Worm (Caenorhabditis elegans) whole organism, early embryonic: ENCODE results near the gene col-123.

Experiments
- B0310.2 ChIP-seq: sonication (generic microtip); optimal IDR thresholded peaks from 2 replicates; lab custom pipeline; 2016; ENCODE audit warnings: mild to moderate bottlenecking, missing genetic modification characterization, missing compliant biosample characterization
- F13C5.2 ChIP-seq: sonication (generic microtip); optimal IDR thresholded peaks from 2 replicates; lab custom pipeline; 2017; ENCODE audit warnings: mild to moderate bottlenecking, missing genetic modification characterization, inconsistent platforms, missing compliant biosample characterization
- aly-1 ChIP-seq: sonication (generic microtip); optimal IDR thresholded peaks from 2 replicates; lab custom pipeline; 2016; ENCODE audit warnings: missing genetic modification characterization, missing compliant biosample characterization
- ama-1 ChIP-seq: fragments of 150-350 bp; optimal IDR thresholded peaks from 2 replicates; lab custom pipeline; 2014
- ceh-13 ChIP-seq: fragments of 200-800 bp; sonication (Bioruptor generic); optimal IDR thresholded peaks from 2 replicates; lab custom pipeline; 2018; ENCODE audit warnings: mild to moderate bottlenecking, missing genetic modification characterization, missing compliant biosample characterization
- ceh-36 ChIP-seq: sonication (generic microtip); optimal IDR thresholded peaks from 2 replicates; lab custom pipeline; 2016; ENCODE audit warnings: missing genetic modification characterization, inconsistent platforms, missing compliant biosample characterization
- ets-7 ChIP-seq: sonication (generic microtip); optimal IDR thresholded peaks from 2 replicates; lab custom pipeline; 2016; ENCODE audit warnings: missing genotype, missing genetic modification characterization, missing compliant biosample characterization
- flt-1 ChIP-seq: fragments of 200-800 bp; sonication (Bioruptor generic); IDR thresholded peaks from 2 replicates; pipeline ENCODE4 v1.3.6; 2022; ENCODE audit warnings: missing genetic modification characterization, missing compliant biosample characterization
- hmbx-1 ChIP-seq: sonication (generic microtip); optimal IDR thresholded peaks from 2 replicates; lab custom pipeline; 2016; ENCODE audit warnings: mild to moderate bottlenecking, missing genetic modification characterization, missing compliant biosample characterization
- hmg-4 ChIP-seq: fragments of 200-800 bp; sonication (Bioruptor generic); optimal IDR thresholded peaks from 2 replicates; lab custom pipeline; 2018; ENCODE audit warnings: mild to moderate bottlenecking, missing genetic modification characterization, missing compliant biosample characterization
- hnd-1 ChIP-seq: sonication (generic microtip); optimal IDR thresholded peaks from 2 replicates; lab custom pipeline; 2016; ENCODE audit warnings: missing genetic modification characterization, missing compliant biosample characterization
- pes-1 ChIP-seq: fragments of 200-800 bp; sonication (Bioruptor generic); IDR thresholded peaks from 2 replicates; pipeline ENCODE4 v1.3.6; 2022; ENCODE audit warnings: missing genetic modification reagents, missing genetic modification characterization, missing compliant biosample characterization
- scrt-1 ChIP-seq: fragments of 200-800 bp; sonication (Bioruptor generic); IDR thresholded peaks from 2 replicates; pipeline ENCODE4 v1.3.6; 2022; ENCODE audit warnings: missing genetic modification characterization, missing compliant biosample characterization
- sea-1 ChIP-seq: fragments of 200-800 bp; sonication (Bioruptor generic); conservative IDR thresholded peaks from 2 replicates; pipeline ENCODE4 v1.3.6; 2022; ENCODE audit warnings: missing genetic modification characterization, missing compliant biosample characterization
- tbx-11 ChIP-seq: fragments of 200-800 bp; sonication (Bioruptor generic); IDR thresholded peaks from 2 replicates; pipeline ENCODE4 v1.3.6; 2022; ENCODE audit warnings: missing genetic modification characterization, missing compliant biosample characterization
- tbx-37 ChIP-seq: fragments of 200-800 bp; sonication (Bioruptor generic); conservative IDR thresholded peaks from 2 replicates; pipeline ENCODE4 v1.3.6; 2022; ENCODE audit warnings: missing genetic modification reagents, missing genetic modification characterization, missing compliant biosample characterization
- tra-4 ChIP-seq: sonication (generic microtip); optimal IDR thresholded peaks from 2 replicates; lab custom pipeline; 2017; ENCODE audit warnings: missing genetic modification characterization, missing compliant biosample characterization

Gene col-123

DNA sequence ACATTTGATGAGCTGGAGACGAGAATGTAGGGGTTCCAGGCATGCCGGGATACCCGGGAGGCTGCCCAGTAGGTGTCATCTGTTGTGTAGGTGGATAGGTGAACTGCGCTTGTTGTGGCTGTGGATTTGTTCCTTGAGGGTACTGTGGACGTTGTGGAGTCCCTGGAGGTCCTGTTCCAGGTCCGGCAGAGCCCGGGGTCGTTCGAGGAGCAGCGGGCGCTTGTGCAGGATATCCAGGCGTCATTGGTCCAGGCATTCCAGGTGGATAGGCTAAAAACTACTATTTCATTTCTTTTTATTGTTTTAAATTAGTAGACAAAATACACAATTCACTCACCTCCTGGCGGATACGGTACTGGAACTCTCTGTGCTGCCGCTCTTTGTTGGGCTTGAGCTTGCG lies 26.5 kb upstream of the col-123 start:
- TF ChIP-seq scrt-1 (GFP tag; lab: Robert Waterston, UW), result no peak
- TF ChIP-seq ceh-13 (GFP tag; lab: Kevin White, UChicago), result no peak
- no peak for TF ChIP-seq tbx-11 (GFP tag; lab: Robert Waterston, UW)
- TF ChIP-seq F13C5.2 (tag; lab: Kevin White, UChicago), result no peak
- no peak for TF ChIP-seq B0310.2 (tag; lab: Kevin White, UChicago)
- TF ChIP-seq pes-1 (GFP tag; lab: Robert Waterston, UW), result no peak
- TF ChIP-seq ceh-36, result no peak
- TF ChIP-seq tbx-37 (GFP tag; lab: Robert Waterston, UW), result no peak
- no peak for TF ChIP-seq hmg-4 (GFP tag; lab: Kevin White, UChicago)
- TF ChIP-seq sea-1, result no peak
- no peak for TF ChIP-seq hnd-1 (tag; lab: Kevin White, UChicago)
- TF ChIP-seq aly-1, result no peak
- no peak for TF ChIP-seq flt-1 (GFP tag; lab: Robert Waterston, UW)

DNA sequence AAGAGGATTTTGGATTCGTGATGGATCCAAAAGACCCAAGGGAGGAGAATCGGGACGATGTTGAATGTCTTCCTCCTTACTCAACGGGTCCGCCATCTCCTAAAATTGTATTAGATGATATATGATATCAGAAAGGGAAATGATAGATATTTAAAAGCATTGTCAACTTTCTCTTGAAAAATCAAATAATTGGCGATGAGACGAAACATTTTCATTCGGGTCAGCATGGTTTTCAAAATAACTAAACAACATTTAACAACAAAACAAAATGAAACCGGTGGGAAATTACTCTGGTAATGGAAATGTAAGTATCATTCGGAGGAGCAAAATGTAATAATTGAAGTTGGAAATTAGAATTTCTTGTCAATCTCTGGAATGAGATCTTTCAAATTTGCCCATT lies 25.2 kb upstream of the col-123 start, which contains the start of gene pis-1:
Gene pis-1, minus strand, starts transcription at position 101 of the 400 bp plus-strand sequence.
- no peak for TF ChIP-seq aly-1
- no peak for TF ChIP-seq tra-4 (tag; lab: Kevin White, UChicago)
- TF ChIP-seq ceh-36, result no peak
- no peak for TF ChIP-seq ceh-13 (GFP tag; lab: Kevin White, UChicago)
- no peak for TF ChIP-seq hmbx-1
- no peak for TF ChIP-seq F13C5.2 (tag; lab: Kevin White, UChicago)
- TF ChIP-seq B0310.2 (tag; lab: Kevin White, UChicago), result no peak
- no peak for TF ChIP-seq ets-7
- TF ChIP-seq sea-1, result no peak
- no peak for TF ChIP-seq scrt-1 (GFP tag; lab: Robert Waterston, UW)
- TF ChIP-seq pes-1 (GFP tag; lab: Robert Waterston, UW), result no peak
- TF ChIP-seq flt-1 (GFP tag; lab: Robert Waterston, UW), result no peak
- TF ChIP-seq hnd-1 (tag; lab: Kevin White, UChicago), result no peak
- no peak for TF ChIP-seq ama-1 (lab: Kevin White, UChicago)
- TF ChIP-seq tbx-37 (GFP tag; lab: Robert Waterston, UW), result no peak
- TF ChIP-seq hmg-4 (GFP tag; lab: Kevin White, UChicago), result no peak
- TF ChIP-seq tbx-11 (GFP tag; lab: Robert Waterston, UW), result no peak

DNA sequence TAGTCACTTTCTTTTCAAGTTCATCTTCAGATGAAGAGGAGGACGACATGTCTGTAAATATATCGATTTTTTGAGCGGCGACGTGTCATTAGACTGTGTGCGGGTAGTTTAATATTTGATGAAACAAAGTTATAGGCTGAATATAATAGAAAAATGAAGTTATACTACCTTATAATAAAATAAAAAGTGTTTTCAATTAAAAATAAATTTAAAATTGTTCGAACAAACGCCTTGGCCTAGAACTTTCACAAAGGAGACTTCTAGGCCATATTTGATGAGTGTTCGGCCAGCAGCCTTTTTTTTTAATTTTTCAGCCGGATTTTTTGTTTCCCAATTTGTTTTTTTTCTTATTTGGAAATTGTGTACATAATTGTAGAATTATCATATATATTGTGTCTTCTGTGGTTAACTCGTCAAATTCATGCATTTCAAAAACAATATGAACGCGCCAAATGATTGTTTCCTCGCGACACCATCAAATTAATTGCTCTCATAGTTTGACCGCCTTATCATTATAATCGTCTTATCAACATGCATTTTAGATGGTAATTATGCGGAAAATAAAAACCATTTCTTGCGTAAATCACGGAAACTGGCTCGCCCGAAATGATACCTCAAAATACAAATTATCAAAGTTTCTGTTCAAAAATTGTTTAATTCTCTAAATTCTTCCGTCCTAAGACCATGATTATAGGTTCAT lies 24.3 kb upstream of the col-123 start, which contains the start of gene T13F2.2:
Gene T13F2.2, minus strand, starts transcription at position 51 of the 700 bp plus-strand sequence.
- TF ChIP-seq hnd-1 (tag; lab: Kevin White, UChicago) (no peak), B0310.2 (tag; lab: Kevin White, UChicago) (no peak), ceh-36 (no peak), pes-1 (GFP tag; lab: Robert Waterston, UW) (no peak), ceh-13 (GFP tag; lab: Kevin White, UChicago) (no peak), sea-1 (no peak), ama-1 (lab: Kevin White, UChicago) (no peak), ets-7 (no peak), tbx-37 (GFP tag; lab: Robert Waterston, UW) (no peak), tbx-11 (GFP tag; lab: Robert Waterston, UW) (no peak), hmg-4 (GFP tag; lab: Kevin White, UChicago) (no peak), tra-4 (tag; lab: Kevin White, UChicago) (no peak), flt-1 (GFP tag; lab: Robert Waterston, UW) (no peak), scrt-1 (GFP tag; lab: Robert Waterston, UW) (no peak), F13C5.2 (tag; lab: Kevin White, UChicago) (no peak), hmbx-1 (no peak), aly-1 (no peak)

ce11 chrIV:9798307-9798706 lies 23.4 kb upstream of the col-123 start:
- TF ChIP-seq B0310.2 (tag; lab: Kevin White, UChicago) (no peak), F13C5.2 (tag; lab: Kevin White, UChicago) (no peak), flt-1 (GFP tag; lab: Robert Waterston, UW) (no peak), aly-1 (no peak), tbx-11 (GFP tag; lab: Robert Waterston, UW) (no peak), hmbx-1 (no peak)

DNA sequence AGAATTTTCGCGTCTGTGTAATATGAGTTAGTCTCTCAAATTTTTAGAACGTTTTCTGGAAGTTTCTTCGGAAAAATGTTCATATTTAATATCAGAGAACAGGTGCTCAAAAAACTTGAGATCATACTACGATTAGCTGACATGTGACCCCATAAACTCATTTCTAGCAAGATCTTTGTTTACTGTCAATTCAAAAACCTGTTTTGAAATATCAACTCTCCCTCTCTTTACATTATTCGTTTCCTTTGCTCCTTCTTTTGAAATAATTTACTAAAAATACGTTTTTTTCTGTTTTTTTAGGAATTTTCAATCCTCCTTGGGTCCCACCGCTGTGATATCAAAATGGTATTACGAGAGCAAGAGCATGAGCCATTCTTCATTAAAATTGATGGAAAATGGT lies 22.6 kb upstream of the col-123 start, which contains the start of gene fat-4:
Gene fat-4, plus strand, starts transcription at position 301 of the 400 bp plus-strand sequence.
- TF ChIP-seq tbx-37 (GFP tag; lab: Robert Waterston, UW) (no peak), ceh-13 (GFP tag; lab: Kevin White, UChicago) (no peak), hmbx-1 (no peak), hnd-1 (tag; lab: Kevin White, UChicago) (no peak), tbx-11 (GFP tag; lab: Robert Waterston, UW) (no peak), ama-1 (lab: Kevin White, UChicago) (no peak), F13C5.2 (tag; lab: Kevin White, UChicago) (no peak), B0310.2 (tag; lab: Kevin White, UChicago) (no peak)

DNA sequence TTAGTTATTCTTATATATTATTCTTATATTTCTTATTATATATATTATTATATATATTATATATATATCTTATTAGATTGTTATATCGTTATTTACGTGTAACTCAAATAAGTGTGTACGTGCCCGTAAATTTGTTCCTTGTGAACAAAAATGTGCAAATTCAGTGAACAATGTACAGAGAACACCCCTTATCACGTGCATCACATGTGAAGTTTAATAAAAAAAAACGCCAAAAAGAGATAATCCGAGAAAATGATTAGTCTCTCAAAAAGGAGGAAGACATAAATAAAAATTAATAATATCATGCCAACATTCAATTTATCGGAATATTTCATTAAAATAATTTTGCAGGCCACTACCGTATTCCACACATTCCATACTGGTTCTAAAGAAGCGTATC lies 22.1 kb upstream of the col-123 start:
- TF ChIP-seq sea-1, result no peak

- TF ChIP-seq flt-1 (GFP tag; lab: Robert Waterston, UW) (no peak), tbx-11 (GFP tag; lab: Robert Waterston, UW) (no peak), hmbx-1 (no peak), aly-1 (no peak)
Measured at ce11 chrIV:9801418-9801817, 20.3 kb upstream of the col-123 start.

DNA sequence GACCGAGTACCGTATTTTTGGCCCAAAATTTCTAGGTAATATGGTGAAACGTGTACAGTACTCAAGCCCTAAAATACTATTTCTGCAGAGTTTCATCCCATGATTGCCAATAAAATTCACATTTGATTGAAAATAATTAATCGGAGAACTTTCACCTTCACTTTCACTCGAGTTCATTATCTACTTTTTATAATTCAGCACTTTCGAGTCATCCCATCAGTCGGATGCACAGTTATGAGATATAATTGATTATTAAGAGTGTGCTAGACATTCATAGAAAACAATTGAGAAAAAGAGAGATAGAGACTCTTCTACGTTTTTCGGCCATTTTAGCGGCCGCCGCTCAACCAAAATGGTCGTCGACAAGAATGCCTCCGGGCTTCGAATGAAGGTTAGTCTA lies 19.0 kb upstream of the col-123 start, which contains the start of gene fat-3:
Gene fat-3, plus strand, starts transcription at position 313 of the 400 bp plus-strand sequence.
- TF ChIP-seq ets-7 (no peak), tbx-11 (GFP tag; lab: Robert Waterston, UW) (no peak), pes-1 (GFP tag; lab: Robert Waterston, UW) (no peak), flt-1 (GFP tag; lab: Robert Waterston, UW) (no peak), F13C5.2 (tag; lab: Kevin White, UChicago) (no peak), hmg-4 (GFP tag; lab: Kevin White, UChicago) (no peak), sea-1 (no peak), scrt-1 (GFP tag; lab: Robert Waterston, UW) (no peak), ama-1 (lab: Kevin White, UChicago) (no peak), aly-1 (no peak), ceh-13 (GFP tag; lab: Kevin White, UChicago) (no peak), tra-4 (tag; lab: Kevin White, UChicago) (no peak), hmbx-1 (no peak), tbx-37 (GFP tag; lab: Robert Waterston, UW) (no peak), B0310.2 (tag; lab: Kevin White, UChicago) (no peak), hnd-1 (tag; lab: Kevin White, UChicago) (no peak), ceh-36 (no peak)
